Fruit fly (Drosophila melanogaster) whole organism, larva: ENCODE measurements around the gene alpha-Est10.

Experiments used
- noc ChIP-seq: fragments of 200-800 bp; sonication (Bioruptor generic); optimal IDR thresholded peaks from 3 replicates; lab custom pipeline; 2019; ENCODE audit warnings: missing biosample characterization, mild to moderate bottlenecking, missing genetic modification characterization, moderate library complexity

The alpha-Est10 gene

dm6 chr3R:7493745-7494144, at the start of gene alpha-Est10:
Gene alpha-Est10 (minus strand): TSS chr3R:7493845.
- no peak for TF ChIP-seq noc

- TF ChIP-seq noc = no peak
Measured at dm6 chr3R:7541145-7541860, 47.7 kb upstream of the alpha-Est10 start, which contains the start of the genes alpha-Est3 and alpha-Est2. Gene alpha-Est3 (minus strand): TSS chr3R:7541631. Gene alpha-Est2 (plus strand): TSS chr3R:7541810.

- TF ChIP-seq noc = no peak
Measured at dm6 chr3R:7538435-7538834, 44.8 kb upstream of the alpha-Est10 start, which contains the start of gene alpha-Est4. Gene alpha-Est4 (minus strand): TSS chr3R:7538615.

- TF ChIP-seq noc = no peak
Measured at dm6 chr3R:7536281-7536680, 42.6 kb upstream of the alpha-Est10 start, which contains the start of gene alpha-Est5. Gene alpha-Est5 (minus strand): TSS chr3R:7536390.

- no peak for TF ChIP-seq noc
Measured at dm6 chr3R:7535606-7536005, 42.0 kb upstream of the alpha-Est10 start.

- TF ChIP-seq noc = no peak
Measured at dm6 chr3R:7530184-7530821, 36.7 kb upstream of the alpha-Est10 start, which contains the start of the genes Rtnl2 and alphaTub84D. Gene Rtnl2 (minus strand): TSS chr3R:7530241. Gene alphaTub84D (plus strand): TSS chr3R:7530753.

dm6 chr3R:7528677-7529076, 35.0 kb upstream of the alpha-Est10 start, which contains the start of gene alpha-Est6:
Gene alpha-Est6 (minus strand): TSS chr3R:7528777.
- TF ChIP-seq noc = no peak

- TF ChIP-seq noc = peak; percentile 29
Measured at dm6 chr3R:7524160-7524559, 30.5 kb upstream of the alpha-Est10 start.

- no peak for TF ChIP-seq noc
Measured at dm6 chr3R:7523594-7523993, 29.9 kb upstream of the alpha-Est10 start, which contains the start of gene alpha-Est7. Gene alpha-Est7 (minus strand): TSS chr3R:7523753.

dm6 chr3R:7522266-7522955, 28.8 kb upstream of the alpha-Est10 start:
- TF ChIP-seq noc = peak; percentile 84

dm6 chr3R:7519356-7519755, 25.7 kb upstream of the alpha-Est10 start, which contains the start of gene Ubc84D:
Gene Ubc84D (minus strand): TSS chr3R:7519456.
- TF ChIP-seq noc = no peak

- TF ChIP-seq noc = peak; percentile 70
Measured at dm6 chr3R:7515599-7516069, 22.0 kb upstream of the alpha-Est10 start, which contains the start of gene alpha-Est8. Gene alpha-Est8 (minus strand): TSS chr3R:7515670.

dm6 chr3R:7514232-7514863, 20.7 kb upstream of the alpha-Est10 start:
- peak; percentile 76 for TF ChIP-seq noc

dm6 chr3R:7508198-7508837, 14.7 kb upstream of the alpha-Est10 start:
- TF ChIP-seq noc = no peak

dm6 chr3R:7506314-7506988, 12.8 kb upstream of the alpha-Est10 start:
- peak; percentile 88 for TF ChIP-seq noc
